Worm (Caenorhabditis elegans): Measurements from ENCODE around the gene gcy-27.

ce11 chrIV:17483230-17483629, 46.8 kb upstream of the gcy-27 start, which contains the start of gene rabr-2:
- TF ChIP-seq ref-1 (GFP tag; conservative IDR thresholded peaks at IDR 0.05) (no peak), cog-1 (tag; optimal IDR thresholded peaks at IDR 0.05) (no peak), T22C8.4 (GFP tag; IDR thresholded peaks at IDR 0.05) (no peak)
